Worm (Caenorhabditis elegans) whole organism, L1 larva: ENCODE results near the gene R04B3.3.

ENCODE experiments used
- ama-1 ChIP-seq: fragments of 150-350 bp; optimal IDR thresholded peaks from 2 replicates; lab custom pipeline; 2014
- dpl-1 ChIP-seq, 3 experiments: fragments of 150-350 bp in 2 of 3; sonication (generic microtip) in 1 of 3; optimal IDR thresholded peaks; 2 replicates each; lab custom pipeline; 2014 to 2017; ENCODE audit warnings: missing biosample characterization in 3 of 3, missing genetic modification characterization in 3 of 3, missing genetic modification reagents in 3 of 3
- elt-2 ChIP-seq: sonication (generic microtip); optimal IDR thresholded peaks from 2 replicates; lab custom pipeline; 2016; ENCODE audit warnings: missing genetic modification characterization, mild to moderate bottlenecking, inconsistent platforms, missing compliant biosample characterization, missing genetic modification reagents
- jun-1 ChIP-seq: fragments of 150-350 bp; optimal IDR thresholded peaks from 2 replicates; lab custom pipeline; 2014; ENCODE audit warnings: missing biosample characterization, missing genetic modification reagents, missing genetic modification characterization
- lin-39 ChIP-seq: fragments of 150-350 bp; optimal IDR thresholded peaks from 2 replicates; lab custom pipeline; 2014; ENCODE audit warnings: missing biosample characterization, missing genetic modification reagents, missing genetic modification characterization
- lsy-2 ChIP-seq, 2 experiments: fragments of 150-350 bp; optimal IDR thresholded peaks; 2 replicates each; lab custom pipeline; 2014; ENCODE audit warnings: missing biosample characterization in 2 of 2, missing genetic modification characterization in 2 of 2
- nhr-237 ChIP-seq: fragments of 150-350 bp; optimal IDR thresholded peaks from 2 replicates; lab custom pipeline; 2014; ENCODE audit warnings: missing biosample characterization, missing genetic modification characterization
- nhr-28 ChIP-seq: fragments of 150-350 bp; optimal IDR thresholded peaks from 2 replicates; lab custom pipeline; 2014; ENCODE audit warnings: missing biosample characterization, missing genetic modification characterization
- nhr-47 ChIP-seq: sonication (generic microtip); optimal IDR thresholded peaks from 2 replicates; lab custom pipeline; 2016; ENCODE audit warnings: mild to moderate bottlenecking, missing genetic modification characterization, moderate library complexity, missing compliant biosample characterization
- skn-1 ChIP-seq: fragments of 150-350 bp; optimal IDR thresholded peaks from 2 replicates; lab custom pipeline; 2014; ENCODE audit warnings: missing biosample characterization, missing genetic modification characterization
- unc-30 ChIP-seq: sonication (generic microtip); optimal IDR thresholded peaks from 2 replicates; lab custom pipeline; 2017; ENCODE audit warnings: missing biosample characterization, missing genetic modification characterization
- unc-86 ChIP-seq: sonication (generic microtip); optimal IDR thresholded peaks from 2 replicates; lab custom pipeline; 2016; ENCODE audit warnings: missing genetic modification characterization, missing compliant biosample characterization
- zag-1 ChIP-seq: fragments of 150-350 bp; optimal IDR thresholded peaks from 2 replicates; lab custom pipeline; 2014; ENCODE audit warnings: missing biosample characterization, missing genetic modification characterization

DNA sequence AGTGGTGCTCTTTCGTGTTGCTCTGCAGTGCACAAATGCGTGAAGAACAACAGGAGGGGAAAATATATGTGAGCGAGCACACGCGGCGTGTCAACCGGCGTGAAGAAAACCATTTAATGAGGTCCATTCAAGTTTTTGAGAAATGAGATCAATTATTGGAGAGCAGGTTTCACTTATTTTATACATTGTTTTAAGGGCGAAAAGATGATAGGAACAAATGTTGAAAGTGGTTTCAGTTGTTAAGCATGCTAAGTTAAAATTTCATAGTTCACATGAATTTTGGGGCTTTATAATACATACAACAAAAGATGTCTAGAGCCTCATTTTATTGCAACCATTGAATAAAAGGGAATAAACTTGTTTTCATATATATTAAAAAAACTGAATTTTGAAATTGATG lies 3.0 kb upstream of the R04B3.3 start, which contains the start of gene K02E10.5:
- no peak for TF ChIP-seq skn-1 (tag; lab: Kevin White, UChicago)
- TF ChIP-seq nhr-237, result no peak
- no peak for TF ChIP-seq nhr-28 (tag; lab: Kevin White, UChicago)
- TF ChIP-seq zag-1, result no peak
- no peak for TF ChIP-seq jun-1 (tag; lab: Kevin White, UChicago)
- no peak for TF ChIP-seq ama-1
- no peak for TF ChIP-seq nhr-47 (tag; lab: Kevin White, UChicago)
- TF ChIP-seq elt-2 (tag; lab: Kevin White, UChicago), result no peak
- TF ChIP-seq lin-39 (tag; lab: Kevin White, UChicago), result no peak
- no peak for TF ChIP-seq unc-30
- no peak for TF ChIP-seq lsy-2 (tag; optimal IDR thresholded peaks at IDR 0.05; lab: Kevin White, UChicago)
- no peak for TF ChIP-seq dpl-1 (GFP tag; optimal IDR thresholded peaks at IDR 0.05; lab: Kevin White, UChicago)
- no peak for TF ChIP-seq unc-86 (tag; lab: Kevin White, UChicago)
